Worm (Caenorhabditis elegans) whole organism, L4 larva: Measurements from ENCODE around the gene nhr-142.
A peak's percentile ranks its signal among the peaks of the same experiment; 100 is the strongest.

Experiments used
- D1046.2 ChIP-seq: fragments of 200-800 bp; sonication (Bioruptor generic); IDR thresholded peaks from 2 replicates; pipeline ENCODE4 v1.3.6; 2022; ENCODE audit warnings: missing genetic modification characterization, missing compliant biosample characterization
- F44E2.7 ChIP-seq: fragments of 200-800 bp; sonication (Bioruptor generic); IDR thresholded peaks from 2 replicates; pipeline ENCODE4 v2.1.2; 2022; ENCODE audit warnings: missing genetic modification characterization, missing compliant biosample characterization
- F49E8.2 ChIP-seq: sonication (generic microtip); optimal IDR thresholded peaks from 2 replicates; lab custom pipeline; 2016; ENCODE audit warnings: missing compliant biosample characterization, mild to moderate bottlenecking, missing genetic modification characterization, borderline replicate concordance
- R02D3.7 ChIP-seq: fragments of 150-350 bp; sonication (generic microtip); optimal IDR thresholded peaks from 3 replicates; lab custom pipeline; 2014; ENCODE audit warnings: missing biosample characterization, missing genetic modification characterization
- T20F7.1 ChIP-seq: fragments of 200-800 bp; sonication (Bioruptor generic); optimal IDR thresholded peaks from 2 replicates; lab custom pipeline; 2018; ENCODE audit warnings: mild to moderate bottlenecking, missing genetic modification characterization, missing compliant biosample characterization
- T26A8.4 ChIP-seq: fragments of 200-800 bp; sonication (Bioruptor generic); IDR thresholded peaks from 2 replicates; pipeline ENCODE4 v1.3.6; 2022; ENCODE audit warnings: missing genetic modification characterization, missing compliant biosample characterization
- Y105C5A.15 ChIP-seq: fragments of 200-800 bp; sonication (Bioruptor generic); IDR thresholded peaks from 2 replicates; pipeline ENCODE4 v1.3.6; 2022; ENCODE audit warnings: missing genetic modification characterization, missing compliant biosample characterization
- Y5F2A.4 ChIP-seq: fragments of 200-800 bp; sonication (Bioruptor generic); optimal IDR thresholded peaks from 2 replicates; lab custom pipeline; 2018; ENCODE audit warnings: mild to moderate bottlenecking, missing genetic modification characterization, missing compliant biosample characterization
- Y75B8A.6 ChIP-seq: fragments of 200-800 bp; sonication (Bioruptor generic); IDR thresholded peaks from 2 replicates; pipeline ENCODE4 v1.3.6; 2022; ENCODE audit warnings: missing genetic modification reagents, missing genetic modification characterization, missing compliant biosample characterization
- ZK546.5 ChIP-seq, 2 experiments: sonication (generic microtip); optimal IDR thresholded peaks; 2 replicates each; lab custom pipeline; 2017; ENCODE audit warnings: missing biosample characterization in 2 of 2, missing genetic modification characterization in 2 of 2
- aha-1 ChIP-seq: fragments of 150-350 bp; peaks from one replicate; lab custom pipeline; 2014; ENCODE audit warnings: missing biosample characterization, missing genetic modification characterization
- ama-1 ChIP-seq: fragments of 150-350 bp; optimal IDR thresholded peaks from 2 replicates; lab custom pipeline; 2014; ENCODE audit warnings: inconsistent platforms, mixed read lengths
- arid-1 ChIP-seq: fragments of 200-800 bp; sonication (Bioruptor generic); conservative IDR thresholded peaks from 2 replicates; pipeline ENCODE4 v1.3.6; 2022; ENCODE audit warnings: missing genetic modification reagents, missing genetic modification characterization, missing compliant biosample characterization
- ceh-20 ChIP-seq: fragments of 200-800 bp; sonication (Bioruptor generic); IDR thresholded peaks from 2 replicates; pipeline ENCODE4 v1.3.6; 2022; ENCODE audit warnings: missing genetic modification reagents, missing genetic modification characterization, missing compliant biosample characterization
- ceh-32 ChIP-seq: sonication (generic microtip); optimal IDR thresholded peaks from 2 replicates; lab custom pipeline; 2016; ENCODE audit warnings: mild to moderate bottlenecking, missing genetic modification characterization, missing compliant biosample characterization; ENCODE audit not compliant: poor library complexity
- ceh-44 ChIP-seq: fragments of 200-800 bp; sonication (Bioruptor generic); IDR thresholded peaks from 2 replicates; pipeline ENCODE4 v1.3.6; 2022; ENCODE audit warnings: missing genetic modification reagents, missing genetic modification characterization, missing compliant biosample characterization
- daf-19 ChIP-seq: fragments of 200-800 bp; sonication (Bioruptor generic); conservative IDR thresholded peaks from 2 replicates; pipeline ENCODE4 v1.3.6; 2022; ENCODE audit warnings: missing genetic modification characterization, missing compliant biosample characterization
- daf-8 ChIP-seq: fragments of 200-800 bp; sonication (Bioruptor generic); IDR thresholded peaks from 2 replicates; pipeline ENCODE4 v1.3.6; 2022; ENCODE audit warnings: missing genetic modification characterization, missing compliant biosample characterization
- dmd-6 ChIP-seq: fragments of 200-800 bp; sonication (Bioruptor generic); IDR thresholded peaks from 2 replicates; pipeline ENCODE4 v1.3.6; 2022; ENCODE audit warnings: missing genetic modification reagents, missing genetic modification characterization, missing compliant biosample characterization
- dmd-8 ChIP-seq: fragments of 200-800 bp; sonication (Bioruptor generic); IDR thresholded peaks from 2 replicates; pipeline ENCODE4 v1.3.6; 2022; ENCODE audit warnings: missing genetic modification characterization, missing compliant biosample characterization
- dve-1 ChIP-seq: sonication (generic microtip); optimal IDR thresholded peaks from 2 replicates; lab custom pipeline; 2017; ENCODE audit warnings: antibody characterized with exemption, mild to moderate bottlenecking, missing genetic modification characterization, missing compliant biosample characterization; ENCODE audit not compliant: insufficient read depth
- egl-43 ChIP-seq: fragments of 200-800 bp; sonication (Bioruptor generic); IDR thresholded peaks from 2 replicates; pipeline ENCODE4 v1.3.6; 2022; ENCODE audit warnings: missing genetic modification reagents, missing genetic modification characterization, missing compliant biosample characterization
- fkh-10 ChIP-seq: fragments of 150-350 bp; optimal IDR thresholded peaks from 2 replicates; lab custom pipeline; 2014; ENCODE audit warnings: missing biosample characterization, missing genetic modification reagents, missing genetic modification characterization
- fos-1 ChIP-seq: fragments of 150-350 bp; optimal IDR thresholded peaks from 2 replicates; lab custom pipeline; 2014; ENCODE audit warnings: missing biosample characterization, missing genetic modification characterization
- gei-8 ChIP-seq: fragments of 200-800 bp; sonication (Bioruptor generic); optimal IDR thresholded peaks from 2 replicates; lab custom pipeline; 2018; ENCODE audit warnings: mild to moderate bottlenecking, missing genetic modification characterization, missing compliant biosample characterization
- hif-1 ChIP-seq, 2 experiments: sonication (generic microtip); optimal IDR thresholded peaks; 2 replicates each; lab custom pipeline; 2016 to 2017; ENCODE audit warnings: missing compliant biosample characterization in 2 of 2, missing genetic modification characterization in 2 of 2, missing genetic modification reagents in 2 of 2, missing genotype in 2 of 2, mild to moderate bottlenecking in 1 of 2
- hlh-11 ChIP-seq: fragments of 200-800 bp; sonication (Bioruptor generic); optimal IDR thresholded peaks from 2 replicates; lab custom pipeline; 2018; ENCODE audit warnings: mild to moderate bottlenecking, missing genetic modification characterization, missing compliant biosample characterization
- jun-1 ChIP-seq: fragments of 150-350 bp; optimal IDR thresholded peaks from 2 replicates; lab custom pipeline; 2014; ENCODE audit warnings: missing biosample characterization, missing genetic modification reagents, missing genetic modification characterization
- lin-38 ChIP-seq: fragments of 200-800 bp; sonication (Bioruptor generic); IDR thresholded peaks from 2 replicates; pipeline ENCODE4 v1.3.6; 2022; ENCODE audit warnings: missing genetic modification reagents, missing genetic modification characterization, missing compliant biosample characterization
- lir-3 ChIP-seq: sonication (generic microtip); optimal IDR thresholded peaks from 2 replicates; lab custom pipeline; 2016; ENCODE audit warnings: mild to moderate bottlenecking, missing genetic modification characterization, missing compliant biosample characterization
- lsy-2 ChIP-seq, 2 experiments: fragments of 150-350 bp in 1 of 2; sonication (generic microtip) in 1 of 2; optimal IDR thresholded peaks; 2 replicates each; lab custom pipeline; 2014 to 2017; ENCODE audit warnings: missing biosample characterization in 2 of 2, missing genetic modification characterization in 2 of 2
- madf-9 ChIP-seq: fragments of 200-800 bp; sonication (Bioruptor generic); conservative IDR thresholded peaks from 2 replicates; pipeline ENCODE4 v1.3.6; 2022; ENCODE audit warnings: missing genetic modification reagents, missing genetic modification characterization, missing compliant biosample characterization
- mdt-29 ChIP-seq: fragments of 200-800 bp; sonication (Bioruptor generic); IDR thresholded peaks from 2 replicates; pipeline ENCODE4 v1.3.6; 2022; ENCODE audit warnings: missing genetic modification reagents, missing genetic modification characterization, missing compliant biosample characterization
- mep-1 ChIP-seq: fragments of 150-350 bp; sonication (generic microtip); optimal IDR thresholded peaks from 3 replicates; lab custom pipeline; 2014; ENCODE audit warnings: missing biosample characterization, missing genetic modification characterization
- mes-2 ChIP-seq: sonication (generic microtip); optimal IDR thresholded peaks from 2 replicates; lab custom pipeline; 2016; ENCODE audit warnings: missing genotype, mild to moderate bottlenecking, missing genetic modification characterization, missing compliant biosample characterization; ENCODE audit not compliant: poor library complexity, severe bottlenecking
- nhr-111 ChIP-seq: fragments of 200-800 bp; sonication (Bioruptor generic); optimal IDR thresholded peaks from 2 replicates; lab custom pipeline; 2018; ENCODE audit warnings: mild to moderate bottlenecking, missing genetic modification characterization, missing compliant biosample characterization
- nhr-25 ChIP-seq: sonication (generic microtip); optimal IDR thresholded peaks from 2 replicates; lab custom pipeline; 2017; ENCODE audit warnings: missing genetic modification characterization, mild to moderate bottlenecking, missing compliant biosample characterization, antibody characterized with exemption, moderate library complexity, borderline replicate concordance; ENCODE audit not compliant: insufficient read depth
- nhr-28 ChIP-seq: fragments of 150-350 bp; optimal IDR thresholded peaks from 2 replicates; lab custom pipeline; 2014; ENCODE audit warnings: missing biosample characterization, missing genetic modification characterization
- nhr-42 ChIP-seq: fragments of 200-800 bp; sonication (Bioruptor generic); IDR thresholded peaks from 2 replicates; pipeline ENCODE4 v1.3.6; 2022; ENCODE audit warnings: missing genetic modification characterization, missing compliant biosample characterization
- nhr-48 ChIP-seq: sonication (generic microtip); optimal IDR thresholded peaks from 2 replicates; lab custom pipeline; 2016; ENCODE audit warnings: mild to moderate bottlenecking, missing genetic modification characterization, missing compliant biosample characterization
- nhr-76 ChIP-seq: fragments of 150-350 bp; optimal IDR thresholded peaks from 2 replicates; lab custom pipeline; 2014; ENCODE audit warnings: missing biosample characterization, missing genetic modification characterization
- php-3 ChIP-seq: fragments of 200-800 bp; sonication (Bioruptor generic); IDR thresholded peaks from 2 replicates; pipeline ENCODE4 v1.3.6; 2022; ENCODE audit warnings: missing genetic modification reagents, missing genetic modification characterization, missing compliant biosample characterization
- skn-1 ChIP-seq: fragments of 150-350 bp; optimal IDR thresholded peaks from 2 replicates; lab custom pipeline; 2014; ENCODE audit warnings: missing biosample characterization, missing genetic modification characterization
- spr-3 ChIP-seq: fragments of 200-800 bp; sonication (Bioruptor generic); optimal IDR thresholded peaks from 2 replicates; lab custom pipeline; 2018; ENCODE audit warnings: mild to moderate bottlenecking, missing genetic modification characterization, missing compliant biosample characterization
- tag-97 ChIP-seq: fragments of 200-800 bp; sonication (Bioruptor generic); IDR thresholded peaks from 2 replicates; pipeline ENCODE4 v1.3.6; 2022; ENCODE audit warnings: missing genetic modification characterization, missing compliant biosample characterization
- tra-1 ChIP-seq: fragments of 200-800 bp; sonication (Bioruptor generic); IDR thresholded peaks from 2 replicates; pipeline ENCODE4 v1.3.6; 2022; ENCODE audit warnings: missing genetic modification reagents, missing genetic modification characterization, missing compliant biosample characterization
- unc-62 ChIP-seq, 3 experiments: fragments of 150-350 bp in 1 of 3; sonication (generic microtip); optimal IDR thresholded peaks in 2 of 3; peaks in 1 of 3; 1 replicate in 1 of 3; 2 replicates in 2 of 3; lab custom pipeline; 2014 to 2017; ENCODE audit warnings: missing biosample characterization in 3 of 3, missing genetic modification characterization in 3 of 3, missing genetic modification reagents in 3 of 3, missing genotype in 1 of 3
- zip-11 ChIP-seq: fragments of 200-800 bp; sonication (Bioruptor generic); IDR thresholded peaks from 2 replicates; pipeline ENCODE4 v1.3.6; 2022; ENCODE audit warnings: missing genetic modification characterization, missing compliant biosample characterization
- zip-2 ChIP-seq: fragments of 150-350 bp; optimal IDR thresholded peaks from 2 replicates; lab custom pipeline; 2014; ENCODE audit warnings: missing biosample characterization, missing genetic modification characterization

Gene nhr-142

ce11 chrV:5838576-5839366 lies 48.4 kb upstream of the nhr-142 start, which contains the start of gene F26F12.2 (continued):
- TF ChIP-seq mep-1 (tag; lab: Kevin White, UChicago) (peak; percentile 39), skn-1 (no peak), T20F7.1 (GFP tag; lab: Kevin White, UChicago) (no peak), Y5F2A.4 (GFP tag; lab: Kevin White, UChicago) (no peak), gei-8 (GFP tag; lab: Kevin White, UChicago) (no peak), arid-1 (peak; percentile 61; the same call in 1 of the 2 replicates), fkh-10 (GFP tag; lab: Kevin White, UChicago) (no peak), mes-2 (tag; lab: Kevin White, UChicago) (no peak), tag-97 (GFP tag; lab: Robert Waterston, UW) (no peak), R02D3.7 (tag; lab: Kevin White, UChicago) (no peak), dmd-8 (no peak), daf-8 (GFP tag; lab: Robert Waterston, UW) (no peak), ceh-32 (tag; lab: Kevin White, UChicago) (no peak), F44E2.7 (GFP tag; lab: Robert Waterston, UW) (no peak), ceh-44 (GFP tag; lab: Robert Waterston, UW) (no peak), daf-19 (GFP tag; lab: Robert Waterston, UW) (no peak), F49E8.2 (tag; lab: Kevin White, UChicago) (no peak), nhr-42 (GFP tag; lab: Robert Waterston, UW) (no peak), fos-1 (tag; lab: Kevin White, UChicago) (no peak), egl-43 (no peak), D1046.2 (GFP tag; lab: Robert Waterston, UW) (no peak), T26A8.4 (peak; percentile 43; the same call in 1 of the 2 replicates), madf-9 (0 out of 2 replicates have a peak, but pooled peaks have one; percentile 12), lsy-2 (tag; optimal IDR thresholded peaks at IDR 0.05; lab: Kevin White, UChicago) (no peak), Y75B8A.6 (GFP tag; lab: Robert Waterston, UW) (no peak), unc-62 (GFP tag; optimal IDR thresholded peaks at IDR 0.05 in 1 of 2; lab: Kevin White, UChicago) (peak in 1 of 2 experiments; percentile 91), unc-62 (tag; optimal IDR thresholded peaks at IDR 0.05; lab: Kevin White, UChicago) (no peak), zip-11 (GFP tag; lab: Robert Waterston, UW) (no peak), nhr-48 (tag; lab: Kevin White, UChicago) (no peak), ceh-20 (GFP tag; lab: Robert Waterston, UW) (no peak), ama-1 (lab: Kevin White, UChicago) (peak; percentile 79), aha-1 (tag; lab: Kevin White, UChicago) (peak; percentile 84), tra-1 (GFP tag; lab: Robert Waterston, UW) (no peak), jun-1 (tag; lab: Kevin White, UChicago) (no peak), hif-1 (tag; optimal IDR thresholded peaks at IDR 0.05; lab: Kevin White, UChicago) (peak in 1 of 2 experiments; percentile 11), nhr-76 (tag; lab: Kevin White, UChicago) (no peak), ZK546.5 (tag; optimal IDR thresholded peaks at IDR 0.05; lab: Kevin White, UChicago) (no peak), mdt-29 (GFP tag; lab: Robert Waterston, UW) (no peak), Y105C5A.15 (GFP tag; lab: Robert Waterston, UW) (no peak), zip-2 (tag; lab: Kevin White, UChicago) (no peak), php-3 (GFP tag; lab: Robert Waterston, UW) (no peak), lin-38 (0 out of 2 replicates have a peak, but pooled peaks have one; percentile 17), spr-3 (GFP tag; lab: Kevin White, UChicago) (no peak), lir-3 (tag; lab: Kevin White, UChicago) (no peak), nhr-25 (peak; percentile 59), nhr-28 (tag; lab: Kevin White, UChicago) (no peak), nhr-111 (no peak), hlh-11 (tag; lab: Kevin White, UChicago) (no peak), dve-1 (tag; lab: Kevin White, UChicago) (peak; percentile 68), dmd-6 (GFP tag; lab: Robert Waterston, UW) (no peak)
